Worm (Caenorhabditis elegans) whole organism, early embryonic: ENCODE data around the gene F42F12.11.
A peak's percentile ranks its signal among the peaks of the same experiment; 100 is the strongest.

Experiments
- B0310.2 ChIP-seq: sonication (generic microtip); optimal IDR thresholded peaks from 2 replicates; lab custom pipeline; 2016; ENCODE audit warnings: mild to moderate bottlenecking, missing genetic modification characterization, missing compliant biosample characterization
- F13C5.2 ChIP-seq: sonication (generic microtip); optimal IDR thresholded peaks from 2 replicates; lab custom pipeline; 2017; ENCODE audit warnings: mild to moderate bottlenecking, missing genetic modification characterization, inconsistent platforms, missing compliant biosample characterization
- aly-1 ChIP-seq: sonication (generic microtip); optimal IDR thresholded peaks from 2 replicates; lab custom pipeline; 2016; ENCODE audit warnings: missing genetic modification characterization, missing compliant biosample characterization
- ama-1 ChIP-seq: fragments of 150-350 bp; optimal IDR thresholded peaks from 2 replicates; lab custom pipeline; 2014
- ceh-13 ChIP-seq: fragments of 200-800 bp; sonication (Bioruptor generic); optimal IDR thresholded peaks from 2 replicates; lab custom pipeline; 2018; ENCODE audit warnings: mild to moderate bottlenecking, missing genetic modification characterization, missing compliant biosample characterization
- ceh-36 ChIP-seq: sonication (generic microtip); optimal IDR thresholded peaks from 2 replicates; lab custom pipeline; 2016; ENCODE audit warnings: missing genetic modification characterization, inconsistent platforms, missing compliant biosample characterization
- ets-7 ChIP-seq: sonication (generic microtip); optimal IDR thresholded peaks from 2 replicates; lab custom pipeline; 2016; ENCODE audit warnings: missing genotype, missing genetic modification characterization, missing compliant biosample characterization
- flt-1 ChIP-seq: fragments of 200-800 bp; sonication (Bioruptor generic); IDR thresholded peaks from 2 replicates; pipeline ENCODE4 v1.3.6; 2022; ENCODE audit warnings: missing genetic modification characterization, missing compliant biosample characterization
- hmbx-1 ChIP-seq: sonication (generic microtip); optimal IDR thresholded peaks from 2 replicates; lab custom pipeline; 2016; ENCODE audit warnings: mild to moderate bottlenecking, missing genetic modification characterization, missing compliant biosample characterization
- hmg-4 ChIP-seq: fragments of 200-800 bp; sonication (Bioruptor generic); optimal IDR thresholded peaks from 2 replicates; lab custom pipeline; 2018; ENCODE audit warnings: mild to moderate bottlenecking, missing genetic modification characterization, missing compliant biosample characterization
- hnd-1 ChIP-seq: sonication (generic microtip); optimal IDR thresholded peaks from 2 replicates; lab custom pipeline; 2016; ENCODE audit warnings: missing genetic modification characterization, missing compliant biosample characterization
- pes-1 ChIP-seq: fragments of 200-800 bp; sonication (Bioruptor generic); IDR thresholded peaks from 2 replicates; pipeline ENCODE4 v1.3.6; 2022; ENCODE audit warnings: missing genetic modification reagents, missing genetic modification characterization, missing compliant biosample characterization
- scrt-1 ChIP-seq: fragments of 200-800 bp; sonication (Bioruptor generic); IDR thresholded peaks from 2 replicates; pipeline ENCODE4 v1.3.6; 2022; ENCODE audit warnings: missing genetic modification characterization, missing compliant biosample characterization
- sea-1 ChIP-seq: fragments of 200-800 bp; sonication (Bioruptor generic); conservative IDR thresholded peaks from 2 replicates; pipeline ENCODE4 v1.3.6; 2022; ENCODE audit warnings: missing genetic modification characterization, missing compliant biosample characterization
- tbx-11 ChIP-seq: fragments of 200-800 bp; sonication (Bioruptor generic); IDR thresholded peaks from 2 replicates; pipeline ENCODE4 v1.3.6; 2022; ENCODE audit warnings: missing genetic modification characterization, missing compliant biosample characterization
- tbx-37 ChIP-seq: fragments of 200-800 bp; sonication (Bioruptor generic); conservative IDR thresholded peaks from 2 replicates; pipeline ENCODE4 v1.3.6; 2022; ENCODE audit warnings: missing genetic modification reagents, missing genetic modification characterization, missing compliant biosample characterization
- tra-4 ChIP-seq: sonication (generic microtip); optimal IDR thresholded peaks from 2 replicates; lab custom pipeline; 2017; ENCODE audit warnings: missing genetic modification characterization, missing compliant biosample characterization

F42F12.11 gene

DNA sequence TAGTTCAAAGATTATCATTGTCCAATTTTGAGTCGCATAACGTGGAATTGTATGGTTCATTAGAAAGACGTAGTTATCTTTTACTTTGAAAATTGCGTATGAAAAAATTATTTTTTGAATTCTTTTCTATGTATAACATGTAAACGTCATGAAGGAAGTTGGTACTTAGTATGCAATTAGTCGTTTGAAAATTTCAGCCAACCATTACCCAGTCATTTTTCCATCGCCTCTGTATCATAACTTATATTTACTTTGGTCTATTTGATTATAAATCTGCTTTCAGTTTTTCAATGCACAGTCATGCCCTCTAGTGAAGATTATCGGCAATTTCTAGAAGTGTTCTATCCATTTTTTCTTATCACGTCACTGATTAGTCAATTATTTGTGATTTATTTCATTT, 20.4 kb upstream of the F42F12.11 start, which contains the start of gene srd-41:
srd-41 (plus strand) TSS at position 301 of the 400 bp plus-strand sequence.
- TF ChIP-seq B0310.2 (no peak), sea-1 (GFP tag; lab: Robert Waterston, UW) (no peak), ceh-36 (no peak), aly-1 (tag; lab: Kevin White, UChicago) (no peak), tbx-11 (GFP tag; lab: Robert Waterston, UW) (no peak), F13C5.2 (tag; lab: Kevin White, UChicago) (no peak)

DNA sequence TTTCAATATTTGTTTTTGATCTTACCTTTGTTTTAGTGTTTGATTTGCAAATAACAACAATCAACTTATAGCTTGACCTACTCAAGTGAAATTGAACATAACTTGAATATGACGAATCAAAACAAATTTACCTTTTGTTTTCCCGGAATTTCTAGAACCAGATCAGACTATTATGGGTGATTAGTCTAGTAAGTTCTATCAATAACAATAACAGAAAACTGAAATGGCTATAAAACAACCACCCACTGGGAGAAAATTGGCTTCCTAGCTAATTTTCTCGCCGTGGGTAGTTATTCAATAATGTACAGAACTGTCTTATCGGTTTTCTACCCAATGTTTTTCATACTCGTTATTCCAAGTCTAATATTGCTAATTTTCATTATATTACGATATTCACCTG, 18.2 kb upstream of the F42F12.11 start, which contains the start of gene srd-45:
srd-45 (plus strand) TSS at position 301 of the 400 bp plus-strand sequence.
- no peak for TF ChIP-seq pes-1 (GFP tag; lab: Robert Waterston, UW)
- no peak for TF ChIP-seq ceh-13 (GFP tag; lab: Kevin White, UChicago)
- no peak for TF ChIP-seq ama-1 (lab: Kevin White, UChicago)
- no peak for TF ChIP-seq hmg-4 (GFP tag; lab: Kevin White, UChicago)
- no peak for TF ChIP-seq tra-4 (tag; lab: Kevin White, UChicago)
- TF ChIP-seq ets-7 (tag; lab: Kevin White, UChicago): no peak
- no peak for TF ChIP-seq scrt-1 (GFP tag; lab: Robert Waterston, UW)
- no peak for TF ChIP-seq sea-1 (GFP tag; lab: Robert Waterston, UW)
- TF ChIP-seq hmbx-1 (tag; lab: Kevin White, UChicago): no peak
- TF ChIP-seq F13C5.2 (tag; lab: Kevin White, UChicago): no peak

DNA sequence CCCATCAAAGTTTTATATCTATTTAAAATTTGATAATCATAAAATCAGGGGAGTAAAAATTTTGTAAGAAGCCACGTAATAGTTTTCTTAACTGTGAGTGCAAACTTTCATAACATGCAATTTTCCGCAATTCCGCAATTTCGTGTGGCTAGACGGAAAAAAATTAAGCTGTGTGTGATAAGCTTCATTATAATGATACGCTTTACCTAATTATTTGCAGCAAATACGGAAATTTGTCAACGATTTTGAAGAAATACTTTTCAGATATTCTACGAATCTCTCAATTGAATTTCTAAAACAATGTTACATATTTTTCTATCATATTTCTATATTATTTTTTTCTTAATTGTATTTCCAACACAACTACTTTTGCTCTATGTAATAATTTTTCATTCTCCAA, 15.0 kb upstream of the F42F12.11 start, which contains the start of gene srd-46:
srd-46 (plus strand) TSS at position 301 of the 400 bp plus-strand sequence.
- TF ChIP-seq hmg-4 (GFP tag; lab: Kevin White, UChicago) (no peak), flt-1 (GFP tag; lab: Robert Waterston, UW) (no peak), hnd-1 (tag; lab: Kevin White, UChicago) (no peak), tra-4 (tag; lab: Kevin White, UChicago) (no peak), ama-1 (lab: Kevin White, UChicago) (no peak), hmbx-1 (tag; lab: Kevin White, UChicago) (no peak), tbx-37 (GFP tag; lab: Robert Waterston, UW) (no peak), pes-1 (GFP tag; lab: Robert Waterston, UW) (no peak), B0310.2 (no peak), ets-7 (tag; lab: Kevin White, UChicago) (no peak), F13C5.2 (tag; lab: Kevin White, UChicago) (no peak), scrt-1 (GFP tag; lab: Robert Waterston, UW) (no peak)

DNA sequence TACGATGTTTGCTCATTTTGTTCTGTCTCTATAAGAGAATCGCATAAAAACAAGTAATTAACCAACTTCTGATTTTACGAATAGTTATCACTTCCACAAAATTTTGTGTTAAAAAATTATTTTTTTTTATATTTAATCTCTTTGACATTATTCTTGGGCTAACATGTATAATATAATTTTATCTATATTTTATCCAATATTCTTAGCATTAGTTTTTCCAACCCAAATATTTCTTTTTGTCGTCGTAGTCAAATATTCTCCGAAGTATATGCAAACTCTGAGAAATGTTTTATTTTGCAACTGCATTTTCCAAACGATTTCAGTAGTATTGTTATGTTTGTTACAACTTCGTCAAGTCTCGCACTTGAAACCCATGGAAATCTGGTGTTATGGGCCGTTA, 13.3 kb upstream of the F42F12.11 start, which contains the start of gene srd-47:
srd-47 (plus strand) TSS at position 164 of the 400 bp plus-strand sequence.
- no peak for TF ChIP-seq hnd-1 (tag; lab: Kevin White, UChicago)
- no peak for TF ChIP-seq aly-1 (tag; lab: Kevin White, UChicago)
- no peak for TF ChIP-seq tra-4 (tag; lab: Kevin White, UChicago)
- no peak for TF ChIP-seq scrt-1 (GFP tag; lab: Robert Waterston, UW)
- TF ChIP-seq hmg-4 (GFP tag; lab: Kevin White, UChicago): no peak
- TF ChIP-seq ceh-13 (GFP tag; lab: Kevin White, UChicago): no peak
- TF ChIP-seq tbx-37 (GFP tag; lab: Robert Waterston, UW): no peak

DNA sequence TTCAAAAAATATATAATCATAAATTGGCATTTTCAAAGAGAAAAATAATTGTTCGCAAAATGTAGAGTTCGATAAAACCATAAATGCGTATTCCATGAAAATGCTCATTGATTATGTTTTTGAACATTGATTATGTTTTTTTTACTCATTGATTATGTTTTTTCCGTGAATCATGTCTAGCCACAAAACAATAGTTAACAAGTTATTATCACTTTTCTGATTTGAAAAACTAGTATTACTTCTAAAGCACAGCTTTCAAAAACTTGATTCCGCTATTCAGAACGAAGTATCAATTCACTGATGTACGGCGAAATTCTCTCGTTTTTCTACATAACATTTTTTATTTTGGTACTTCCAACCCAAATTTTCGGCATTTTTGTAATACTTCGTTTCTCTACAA, 11.0 kb upstream of the F42F12.11 start, which contains the start of gene srd-48:
srd-48 (plus strand) TSS at position 301 of the 400 bp plus-strand sequence.
- TF ChIP-seq hnd-1 (tag; lab: Kevin White, UChicago) (no peak), aly-1 (tag; lab: Kevin White, UChicago) (no peak), tbx-11 (GFP tag; lab: Robert Waterston, UW) (no peak), pes-1 (GFP tag; lab: Robert Waterston, UW) (no peak), tra-4 (tag; lab: Kevin White, UChicago) (no peak), ets-7 (tag; lab: Kevin White, UChicago) (no peak), flt-1 (GFP tag; lab: Robert Waterston, UW) (no peak), sea-1 (GFP tag; lab: Robert Waterston, UW) (no peak), tbx-37 (GFP tag; lab: Robert Waterston, UW) (no peak), ama-1 (lab: Kevin White, UChicago) (no peak), hmg-4 (GFP tag; lab: Kevin White, UChicago) (no peak), scrt-1 (GFP tag; lab: Robert Waterston, UW) (no peak), F13C5.2 (tag; lab: Kevin White, UChicago) (no peak), B0310.2 (no peak), hmbx-1 (tag; lab: Kevin White, UChicago) (no peak)

DNA sequence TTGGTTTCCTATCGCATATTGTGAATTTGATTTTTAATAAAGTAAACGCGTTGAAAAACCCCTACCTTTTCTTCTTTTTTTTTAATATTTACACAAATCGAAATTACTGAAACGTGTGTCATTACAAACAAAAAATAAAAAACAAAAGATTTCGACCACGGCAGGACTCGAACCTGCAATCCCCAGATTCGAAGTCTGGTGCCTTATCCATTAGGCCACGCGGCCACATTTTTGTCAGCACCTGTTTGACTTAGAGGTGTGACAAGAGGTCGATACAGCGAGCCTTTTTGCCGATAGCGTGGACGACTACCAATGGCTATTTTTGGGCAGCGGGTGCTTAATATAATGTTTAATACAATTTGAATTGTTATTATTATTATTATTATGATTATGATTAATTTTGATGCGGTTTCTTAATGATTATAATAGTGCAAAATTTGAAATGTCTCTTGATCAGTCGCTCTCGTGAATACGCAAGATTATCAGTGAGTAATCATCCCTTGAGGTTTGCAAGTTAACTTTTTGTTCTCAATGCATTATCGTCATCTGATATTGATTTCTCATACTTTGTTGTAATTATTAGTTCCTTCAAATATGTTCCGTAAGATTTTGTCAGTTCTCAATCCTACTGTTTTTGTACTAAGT, 8.9 kb upstream of the F42F12.11 start, which contains the start of gene srd-44:
srd-44 (plus strand) TSS at position 595 of the 645 bp plus-strand sequence.
- TF ChIP-seq tbx-37 (GFP tag; lab: Robert Waterston, UW) (0 out of 2 replicates have a peak, but pooled peaks have one; percentile 47), ceh-13 (GFP tag; lab: Kevin White, UChicago) (peak; percentile 57), hmbx-1 (tag; lab: Kevin White, UChicago) (peak; percentile 38), B0310.2 (peak; percentile 20), hnd-1 (tag; lab: Kevin White, UChicago) (peak; percentile 27), tbx-11 (GFP tag; lab: Robert Waterston, UW) (peak; percentile 61), F13C5.2 (tag; lab: Kevin White, UChicago) (peak; percentile 52), ets-7 (tag; lab: Kevin White, UChicago) (no peak), scrt-1 (GFP tag; lab: Robert Waterston, UW) (0 out of 2 replicates have a peak, but pooled peaks have one; percentile 70), sea-1 (GFP tag; lab: Robert Waterston, UW) (no peak)

DNA sequence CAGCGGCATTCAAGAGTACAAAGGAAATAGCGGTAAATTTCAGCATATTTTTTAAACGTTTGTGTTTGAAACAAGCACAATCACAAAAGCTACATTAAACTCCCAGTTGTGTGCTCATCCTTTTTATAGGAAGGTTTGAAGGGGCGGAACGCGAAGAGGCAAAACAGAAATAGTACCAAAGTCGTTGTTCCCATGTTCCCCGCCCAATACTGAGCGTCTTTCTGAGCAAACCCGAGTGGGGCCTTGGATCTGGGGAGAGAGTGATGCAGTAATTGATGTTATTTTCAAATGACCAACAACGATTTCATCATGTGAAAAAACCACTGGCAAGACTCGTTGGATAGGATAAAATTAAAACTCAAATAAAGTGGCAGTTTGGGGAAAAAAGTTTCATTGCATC, 5.5 kb upstream of the F42F12.11 start, which contains the start of gene zig-2:
zig-2 (minus strand) TSS at position 101 of the 400 bp plus-strand sequence.
- TF ChIP-seq ama-1 (lab: Kevin White, UChicago) (no peak), ceh-36 (no peak), flt-1 (GFP tag; lab: Robert Waterston, UW) (no peak), sea-1 (GFP tag; lab: Robert Waterston, UW) (no peak), tbx-37 (GFP tag; lab: Robert Waterston, UW) (no peak), hmg-4 (GFP tag; lab: Kevin White, UChicago) (no peak), aly-1 (tag; lab: Kevin White, UChicago) (no peak), F13C5.2 (tag; lab: Kevin White, UChicago) (no peak), hmbx-1 (tag; lab: Kevin White, UChicago) (no peak), ceh-13 (GFP tag; lab: Kevin White, UChicago) (no peak)
